Fruit fly (Drosophila melanogaster) whole organism, adult: ENCODE results near the gene CG13026.
A peak's percentile ranks its signal among the peaks of the same experiment; 100 is the strongest.

Source experiments
- CG11617 ChIP-seq: fragments of 200-800 bp; sonication (Bioruptor generic); optimal IDR thresholded peaks from 2 replicates; lab custom pipeline; 2017; ENCODE audit warnings: mild to moderate bottlenecking, missing biosample characterization, missing genetic modification reagents, missing genetic modification characterization
- CG12768 ChIP-seq: fragments of 200-800 bp; sonication (Bioruptor generic); optimal IDR thresholded peaks from 2 replicates; lab custom pipeline; 2017; ENCODE audit warnings: missing biosample characterization, missing genetic modification characterization, mild to moderate bottlenecking, moderate library complexity, missing genetic modification reagents
- CG14711 ChIP-seq: fragments of 200-800 bp; sonication (Bioruptor generic); optimal IDR thresholded peaks from 2 replicates; lab custom pipeline; 2018; ENCODE audit warnings: missing biosample characterization, mild to moderate bottlenecking, missing genetic modification characterization, moderate library complexity
- CG1620 ChIP-seq: fragments of 200-800 bp; sonication (Bioruptor generic); optimal IDR thresholded peaks from 2 replicates; lab custom pipeline; 2016; ENCODE audit warnings: missing biosample characterization, missing genetic modification characterization
- CG33017 ChIP-seq: fragments of 200-800 bp; sonication (Bioruptor generic); optimal IDR thresholded peaks from 2 replicates; lab custom pipeline; 2018; ENCODE audit warnings: missing biosample characterization, mild to moderate bottlenecking, missing genetic modification characterization, moderate library complexity
- CG5204 ChIP-seq: fragments of 200-800 bp; sonication (Bioruptor generic); optimal IDR thresholded peaks from 2 replicates; lab custom pipeline; 2016; ENCODE audit warnings: missing biosample characterization, missing genetic modification characterization
- CG7045 ChIP-seq: fragments of 200-800 bp; sonication (Bioruptor generic); optimal IDR thresholded peaks from 2 replicates; lab custom pipeline; 2017; ENCODE audit warnings: missing biosample characterization, mild to moderate bottlenecking, missing genetic modification characterization
- CG7101 ChIP-seq: fragments of 200-800 bp; sonication (Bioruptor generic); optimal IDR thresholded peaks from 2 replicates; lab custom pipeline; 2018; ENCODE audit warnings: missing biosample characterization, mild to moderate bottlenecking, missing genetic modification characterization, moderate library complexity
- Clk ChIP-seq: fragments of 200-800 bp; sonication (Bioruptor generic); optimal IDR thresholded peaks from 2 replicates; lab custom pipeline; 2017; ENCODE audit warnings: missing biosample characterization, missing genetic modification characterization
- Crg-1 ChIP-seq: fragments of 200-800 bp; sonication (Bioruptor generic); optimal IDR thresholded peaks from 2 replicates; lab custom pipeline; 2016; ENCODE audit warnings: missing biosample characterization, missing genetic modification characterization
- Hr96 ChIP-seq: fragments of 200-800 bp; sonication (Bioruptor generic); optimal IDR thresholded peaks from 2 replicates; lab custom pipeline; 2016; ENCODE audit warnings: missing biosample characterization, missing genetic modification characterization
- Mnt ChIP-seq: fragments of 200-800 bp; sonication (Bioruptor generic); optimal IDR thresholded peaks from 2 replicates; lab custom pipeline; 2016; ENCODE audit warnings: missing biosample characterization, mild to moderate bottlenecking, missing genetic modification characterization
- bab1 ChIP-seq: fragments of 200-800 bp; sonication (Bioruptor generic); optimal IDR thresholded peaks from 3 replicates; lab custom pipeline; 2019; ENCODE audit warnings: missing biosample characterization, mild to moderate bottlenecking, missing genetic modification characterization, moderate library complexity
- cic ChIP-seq: fragments of 200-800 bp; sonication (Bioruptor generic); optimal IDR thresholded peaks from 2 replicates; lab custom pipeline; 2017; ENCODE audit warnings: missing biosample characterization, mild to moderate bottlenecking, missing genetic modification characterization, moderate library complexity
- cnc ChIP-seq, 2 experiments: fragments of >200 bp; optimal IDR thresholded peaks; 2 replicates each; lab custom pipeline; 2017
- kay ChIP-seq: fragments of 200-800 bp; sonication (Bioruptor generic); peaks from one replicate; lab custom pipeline; 2016; ENCODE audit warnings: missing biosample characterization, missing genetic modification characterization, borderline replicate concordance
- ovo ChIP-seq: fragments of 200-800 bp; sonication (Bioruptor generic); optimal IDR thresholded peaks from 2 replicates; lab custom pipeline; 2016; ENCODE audit warnings: missing biosample characterization, missing genetic modification characterization
- pad ChIP-seq: fragments of 200-800 bp; sonication (Bioruptor generic); optimal IDR thresholded peaks from 3 replicates; lab custom pipeline; 2017; ENCODE audit warnings: missing biosample characterization, missing genetic modification characterization, mild to moderate bottlenecking, moderate library complexity, missing genetic modification reagents
- tj ChIP-seq: fragments of 200-800 bp; sonication (Bioruptor generic); optimal IDR thresholded peaks from 3 replicates; lab custom pipeline; 2017; ENCODE audit warnings: missing biosample characterization, mild to moderate bottlenecking, missing genetic modification characterization, moderate library complexity
- toe ChIP-seq: fragments of 200-800 bp; sonication (Bioruptor generic); optimal IDR thresholded peaks from 2 replicates; lab custom pipeline; 2016; ENCODE audit warnings: missing biosample characterization, missing genetic modification characterization

The CG13026 gene

DNA sequence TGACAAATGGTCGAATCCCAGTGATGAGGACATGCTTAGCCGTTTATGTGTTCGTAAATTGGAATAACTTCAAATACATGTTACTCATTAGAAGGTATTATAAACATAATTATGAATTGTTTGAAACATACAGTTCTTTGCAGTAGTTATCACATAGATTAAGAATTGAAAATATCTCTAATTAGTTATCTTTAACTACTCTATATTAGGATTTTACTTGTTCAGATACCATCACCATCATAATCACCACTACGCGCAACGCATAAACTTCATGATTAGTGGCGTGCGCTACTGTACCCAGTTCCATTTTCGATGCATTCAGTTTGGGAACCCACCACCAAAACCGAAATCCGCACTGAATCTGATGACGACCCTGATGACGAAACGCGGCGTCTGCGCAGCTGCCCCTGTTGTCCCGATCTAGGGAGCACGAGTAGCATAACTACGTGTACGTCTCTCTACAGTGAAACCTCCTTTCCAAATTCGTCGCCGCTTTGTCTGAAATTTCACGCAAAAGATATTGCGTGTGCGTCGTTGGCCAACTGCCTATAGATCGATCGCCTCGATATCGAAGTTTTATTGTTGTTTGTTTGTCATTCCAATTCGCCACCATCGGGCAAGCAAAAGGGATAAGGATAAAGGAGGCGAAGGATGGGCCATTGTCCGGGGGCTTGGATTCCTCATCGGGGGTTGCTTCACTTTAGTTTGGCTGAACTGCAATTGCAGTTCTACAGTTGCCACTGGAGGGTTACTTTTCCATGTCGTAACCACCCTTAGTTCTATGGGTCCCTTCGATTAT is 18.1 kb upstream of the CG13026 start:
- TF ChIP-seq CG5204 (GFP tag; lab: Kevin White, UChicago) (no peak), cic (GFP tag; lab: Kevin White, UChicago) (no peak), cnc (optimal IDR thresholded peaks at IDR 0.05; lab: Kevin White, UChicago) (no peak), ovo (no peak), CG12768 (GFP tag; lab: Kevin White, UChicago) (no peak)

dm6 chr3L:16741660-16742059 is 15.7 kb upstream of the CG13026 start:
- no peak for TF ChIP-seq kay
- no peak for TF ChIP-seq CG11617
- no peak for TF ChIP-seq CG33017 (tag; lab: Kevin White, UChicago)
- no peak for TF ChIP-seq Crg-1 (GFP tag; lab: Kevin White, UChicago)
- TF ChIP-seq Mnt (GFP tag; lab: Kevin White, UChicago), result no peak

- TF ChIP-seq ovo (no peak), kay (peak; percentile 35)
Observed at dm6 chr3L:16733246-16733645, 7.3 kb upstream of the CG13026 start, which contains the start of gene CG9701. Gene CG9701 (plus strand): TSS chr3L:16733546.

DNA sequence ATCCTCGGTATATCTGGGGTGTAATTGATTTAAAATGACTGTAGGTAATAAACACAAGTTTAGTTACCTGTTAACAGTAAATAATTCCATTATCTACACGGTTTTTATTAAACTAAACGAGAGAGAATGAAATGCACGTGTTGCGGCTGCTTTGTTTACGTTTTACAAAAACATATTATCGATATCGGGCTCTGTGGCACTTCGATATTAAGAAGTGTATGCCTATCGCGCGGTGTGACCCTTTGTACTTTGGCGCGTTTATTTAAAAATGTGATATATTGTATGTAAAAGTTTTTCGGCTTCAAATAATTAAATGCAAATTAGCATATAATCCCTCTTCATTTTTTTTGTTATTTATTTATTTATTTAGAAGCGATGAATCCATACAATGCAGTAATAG is 4.7 kb upstream of the CG13026 start, which contains the start of gene Dbp73D:
Gene Dbp73D, minus strand, starts transcription at position 174 of the 400 bp plus-strand sequence.
- TF ChIP-seq CG14711 (tag; lab: Kevin White, UChicago) (no peak), CG7101 (tag; lab: Kevin White, UChicago) (no peak), Mnt (GFP tag; lab: Kevin White, UChicago) (peak; percentile 98), kay (peak; percentile 25), bab1 (GFP tag; lab: Kevin White, UChicago) (peak; percentile 29), cic (GFP tag; lab: Kevin White, UChicago) (no peak)

DNA sequence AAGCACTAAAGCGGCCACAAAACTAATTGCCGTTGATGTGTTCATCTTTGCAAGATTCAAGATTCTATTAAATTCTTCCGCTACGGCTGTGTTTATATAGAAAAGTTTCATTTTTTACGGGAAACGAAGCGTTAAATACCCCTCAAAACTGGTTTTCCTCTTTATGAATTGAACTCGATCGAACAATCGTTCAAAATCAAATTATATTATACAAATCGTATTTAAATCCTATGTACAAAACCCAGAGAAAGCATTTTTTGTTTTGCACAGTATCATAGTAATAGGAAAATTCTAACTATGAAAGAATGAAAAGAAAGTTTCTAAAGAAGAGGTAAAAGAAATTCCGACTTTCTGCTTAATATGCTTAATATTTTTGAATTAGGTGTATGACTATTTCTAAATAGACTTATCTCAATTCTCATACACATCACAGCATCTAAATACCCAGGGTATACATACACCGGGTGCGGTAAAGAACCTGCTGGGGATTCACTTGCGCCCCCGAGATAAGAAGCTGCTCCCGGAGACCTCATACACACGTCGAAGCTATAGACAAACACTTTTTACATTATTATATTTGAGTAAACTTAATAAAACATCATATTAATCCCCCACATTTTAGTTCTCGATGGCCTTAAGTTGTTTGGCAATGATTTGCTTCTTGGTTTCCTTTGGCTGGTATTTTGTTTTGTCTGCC is 2.1 kb upstream of the CG13026 start, which contains the start of gene PGRP-SB1:
Gene PGRP-SB1, minus strand, starts transcription at position 51 of the 697 bp plus-strand sequence.
- TF ChIP-seq CG14711 (tag; lab: Kevin White, UChicago) (no peak), kay (no peak), tj (GFP tag; lab: Kevin White, UChicago) (no peak), Hr96 (GFP tag; lab: Kevin White, UChicago) (no peak), CG7101 (tag; lab: Kevin White, UChicago) (no peak), Clk (GFP tag; lab: Kevin White, UChicago) (no peak), Mnt (GFP tag; lab: Kevin White, UChicago) (no peak), CG1620 (no peak), CG5204 (GFP tag; lab: Kevin White, UChicago) (no peak), toe (GFP tag; lab: Kevin White, UChicago) (no peak), cnc (optimal IDR thresholded peaks at IDR 0.05; lab: Kevin White, UChicago) (no peak), CG7045 (GFP tag; lab: Kevin White, UChicago) (no peak), ovo (no peak), CG11617 (no peak)

- TF ChIP-seq pad (GFP tag; lab: Kevin White, UChicago) (no peak), ovo (no peak), cnc (optimal IDR thresholded peaks at IDR 0.05; lab: Kevin White, UChicago) (no peak), CG11617 (no peak), CG7101 (tag; lab: Kevin White, UChicago) (no peak)
Observed at dm6 chr3L:16724561-16724960, 1.4 kb downstream of the CG13026 start, which contains the start of gene CG13031. Gene CG13031 (plus strand): TSS chr3L:16724861.

DNA sequence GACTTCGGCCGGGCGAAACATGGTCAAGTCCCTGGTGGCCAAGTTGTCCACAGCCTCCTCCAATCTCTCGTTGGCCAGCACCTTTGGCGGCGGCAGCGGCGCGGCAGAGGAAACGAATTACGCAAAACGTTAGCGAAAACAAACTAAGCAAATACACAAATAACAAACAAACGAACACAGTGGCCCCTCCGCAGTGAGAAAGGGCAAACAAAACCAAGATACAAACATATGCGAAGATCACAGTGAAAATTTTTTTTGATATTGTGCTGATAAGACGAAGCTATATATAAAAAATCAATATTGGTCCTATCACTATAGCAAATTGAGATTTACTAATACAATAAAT is 11.8 kb downstream of the CG13026 start:
- TF ChIP-seq CG7045 (GFP tag; lab: Kevin White, UChicago) (peak; percentile 36), CG1620 (peak; percentile 5), CG14711 (tag; lab: Kevin White, UChicago) (peak; percentile 29), pad (GFP tag; lab: Kevin White, UChicago) (peak; percentile 8), cnc (optimal IDR thresholded peaks at IDR 0.05; lab: Kevin White, UChicago) (no peak), tj (GFP tag; lab: Kevin White, UChicago) (no peak), CG7101 (tag; lab: Kevin White, UChicago) (peak; percentile 38), Clk (GFP tag; lab: Kevin White, UChicago) (peak; percentile 29), CG33017 (tag; lab: Kevin White, UChicago) (no peak), CG11617 (peak; percentile 49), Crg-1 (GFP tag; lab: Kevin White, UChicago) (peak; percentile 43), CG5204 (GFP tag; lab: Kevin White, UChicago) (no peak), kay (no peak), Mnt (GFP tag; lab: Kevin White, UChicago) (peak; percentile 6), CG12768 (GFP tag; lab: Kevin White, UChicago) (peak; percentile 83)
